Fruit fly (Drosophila melanogaster) whole organism, embryonic: ENCODE results near the gene Atu.

ENCODE experiments used
- B-H1 ChIP-seq: fragments of 200-800 bp; sonication (Bioruptor generic); IDR thresholded peaks from 3 replicates; pipeline ENCODE4 v1.3.6; 2022; ENCODE audit warnings: missing biosample characterization, missing genetic modification characterization
- BEAF-32 ChIP-seq: fragments of 200-800 bp; sonication (Bioruptor generic); optimal IDR thresholded peaks from 3 replicates; lab custom pipeline; 2017; ENCODE audit warnings: missing biosample characterization, missing genetic modification characterization, mild to moderate bottlenecking, moderate library complexity, missing genetic modification reagents
- CG30403 ChIP-seq: fragments of 200-800 bp; sonication (Bioruptor generic); optimal IDR thresholded peaks from 3 replicates; lab custom pipeline; 2016; ENCODE audit warnings: missing biosample characterization, missing genetic modification characterization
- al ChIP-seq: fragments of 200-800 bp; sonication (Bioruptor generic); IDR thresholded peaks from 2 replicates; pipeline ENCODE4 v1.3.6; 2022; ENCODE audit warnings: missing biosample characterization, missing genetic modification characterization
- dan ChIP-seq: fragments of 200-800 bp; sonication (Bioruptor generic); IDR thresholded peaks from 2 replicates; pipeline ENCODE4 v1.3.6; 2022; ENCODE audit warnings: missing biosample characterization, missing genetic modification characterization
- slbo ChIP-seq: fragments of 200-800 bp; sonication (Bioruptor generic); IDR thresholded peaks from 2 replicates; pipeline ENCODE4 v1.3.6; 2022; ENCODE audit warnings: missing biosample characterization, missing genetic modification characterization

- TF ChIP-seq slbo (GFP tag; lab: Robert Waterston, UW) (no peak), CG30403 (GFP tag; lab: Kevin White, UChicago) (peak; percentile 83), B-H1 (GFP tag; lab: Robert Waterston, UW) (no peak), dan (GFP tag; lab: Robert Waterston, UW) (no peak), BEAF-32 (GFP tag; lab: Kevin White, UChicago) (peak; percentile 99), al (GFP tag; lab: Robert Waterston, UW) (no peak)
Observed at dm6 chr3R:5624115-5624878, 11.1 kb downstream of the Atu start, which contains the start of the genes Dph4, Spec2 and RpL13A.
